Fruit fly (Drosophila melanogaster) whole organism, embryonic: ENCODE measurements around the gene Ubc7.

ENCODE experiments used
- Atf-2 ChIP-seq: fragments of 200-800 bp; sonication (Bioruptor generic); optimal IDR thresholded peaks from 2 replicates; lab custom pipeline; 2016; ENCODE audit warnings: missing biosample characterization, missing genetic modification characterization
- Atf6 ChIP-seq: fragments of 200-800 bp; sonication (Bioruptor generic); IDR thresholded peaks from 2 replicates; pipeline ENCODE4 v1.3.6; 2022; ENCODE audit warnings: missing biosample characterization, missing genetic modification characterization
- Awh ChIP-seq: fragments of 200-800 bp; sonication (Bioruptor generic); IDR thresholded peaks from 2 replicates; pipeline ENCODE4, ENCODE4 v1.3.6; 2022; ENCODE audit warnings: missing biosample characterization, missing genetic modification characterization
- CG11093 ChIP-seq: fragments of 200-800 bp; sonication (Bioruptor generic); IDR thresholded peaks from 3 replicates; pipeline ENCODE4 v1.3.6; 2022; ENCODE audit warnings: missing biosample characterization, missing genetic modification characterization
- CG15479 ChIP-seq: fragments of 200-800 bp; sonication (Bioruptor generic); optimal IDR thresholded peaks from 3 replicates; lab custom pipeline; 2019; ENCODE audit warnings: missing biosample characterization, mild to moderate bottlenecking, missing genetic modification characterization, moderate library complexity
- CG17385 ChIP-seq: fragments of 200-800 bp; sonication (Bioruptor generic); optimal IDR thresholded peaks from 3 replicates; lab custom pipeline; 2018; ENCODE audit warnings: missing biosample characterization, mild to moderate bottlenecking, missing genetic modification characterization
- CG2678 ChIP-seq: fragments of 200-800 bp; sonication (Bioruptor generic); optimal IDR thresholded peaks from 3 replicates; lab custom pipeline; 2019; ENCODE audit warnings: missing biosample characterization, mild to moderate bottlenecking, missing genetic modification characterization, moderate library complexity
- CG3065 ChIP-seq: fragments of 200-800 bp; sonication (Bioruptor generic); optimal IDR thresholded peaks from 2 replicates; lab custom pipeline; 2016; ENCODE audit warnings: missing biosample characterization, missing genetic modification characterization
- CG42726 ChIP-seq: fragments of 200-800 bp; sonication (Bioruptor generic); IDR thresholded peaks from 2 replicates; pipeline ENCODE4 v1.3.6; 2022; ENCODE audit warnings: missing biosample characterization, missing genetic modification characterization; ENCODE audit not compliant: partially characterized antibody
- CG4360 ChIP-seq: fragments of 200-800 bp; sonication (Bioruptor generic); IDR thresholded peaks from 2 replicates; pipeline ENCODE4 v1.3.6; 2022; ENCODE audit warnings: missing biosample characterization, missing genetic modification characterization
- CG4617 ChIP-seq: fragments of 200-800 bp; sonication (Bioruptor generic); optimal IDR thresholded peaks from 3 replicates; lab custom pipeline; 2016; ENCODE audit warnings: missing biosample characterization, missing genetic modification characterization, borderline replicate concordance
- CG6689 ChIP-seq: fragments of 200-800 bp; sonication (Bioruptor generic); IDR thresholded peaks from 2 replicates; pipeline ENCODE4 v1.3.6; 2022; ENCODE audit warnings: missing biosample characterization, missing genetic modification characterization
- CG8478 ChIP-seq: fragments of >200 bp; optimal IDR thresholded peaks from 2 replicates; lab custom pipeline; 2018
- Dfd ChIP-seq, 2 experiments: fragments of >200 bp; optimal IDR thresholded peaks; 2 replicates each; lab custom pipeline; 2017; ENCODE audit warnings: missing biosample characterization in 2 of 2, missing genetic modification characterization in 2 of 2
- Eip74EF ChIP-seq, 2 experiments: fragments of 200-800 bp in 1 of 2; fragments of >200 bp in 1 of 2; sonication (Bioruptor generic) in 1 of 2; optimal IDR thresholded peaks; 2 replicates each; lab custom pipeline; 2017 to 2019; ENCODE audit warnings: missing biosample characterization in 2 of 2, missing genetic modification characterization in 2 of 2, mild to moderate bottlenecking in 1 of 2, moderate library complexity in 1 of 2
- Ets97D ChIP-seq: fragments of 200-800 bp; sonication (Bioruptor generic); optimal IDR thresholded peaks from 3 replicates; lab custom pipeline; 2016; ENCODE audit warnings: missing biosample characterization, missing genetic modification characterization
- HLHmδ ChIP-seq: fragments of 200-800 bp; sonication (Bioruptor generic); optimal IDR thresholded peaks from 2 replicates; lab custom pipeline; 2018; ENCODE audit warnings: missing biosample characterization, mild to moderate bottlenecking, missing genetic modification characterization, moderate library complexity
- HmgD ChIP-seq: fragments of 200-800 bp; sonication (Bioruptor generic); optimal IDR thresholded peaks from 3 replicates; lab custom pipeline; 2016; ENCODE audit warnings: missing biosample characterization, missing genetic modification characterization
- Hr3 ChIP-seq: fragments of 200-800 bp; sonication (Bioruptor generic); optimal IDR thresholded peaks from 3 replicates; lab custom pipeline; 2016; ENCODE audit warnings: missing biosample characterization, missing genetic modification characterization
- Lpt ChIP-seq: fragments of >200 bp; optimal IDR thresholded peaks from 2 replicates; lab custom pipeline; 2018; ENCODE audit warnings: missing biosample characterization, missing genetic modification characterization
- Med ChIP-seq: fragments of 200-800 bp; sonication (Bioruptor generic); peaks from one replicate; lab custom pipeline; 2016; ENCODE audit warnings: missing biosample characterization, missing genetic modification characterization, mild to moderate bottlenecking, inconsistent platforms, moderate library complexity
- Pdp1 ChIP-seq, 2 experiments: fragments of 200-800 bp; sonication (Bioruptor generic); optimal IDR thresholded peaks; 3 replicates each; lab custom pipeline; 2016; ENCODE audit warnings: missing biosample characterization in 2 of 2, missing genetic modification characterization in 2 of 2, mild to moderate bottlenecking in 1 of 2, moderate library complexity in 1 of 2
- Scr ChIP-seq: fragments of 200-800 bp; sonication (Bioruptor generic); IDR thresholded peaks from 2 replicates; pipeline ENCODE4 v1.3.6; 2022; ENCODE audit warnings: missing biosample characterization, missing genetic modification characterization; ENCODE audit not compliant: partially characterized antibody
- Trl ChIP-seq, 3 experiments: fragments of >200 bp in 2 of 3; fragments of 200-800 bp in 1 of 3; sonication (Bioruptor generic) in 1 of 3; optimal IDR thresholded peaks; 2 replicates in 1 of 3; 3 replicates in 2 of 3; lab custom pipeline; 2016 to 2017; ENCODE audit warnings: missing biosample characterization in 1 of 3, missing genetic modification characterization in 1 of 3
- Vsx1 ChIP-seq: fragments of 200-800 bp; sonication (Bioruptor generic); optimal IDR thresholded peaks from 2 replicates; lab custom pipeline; 2017; ENCODE audit warnings: missing biosample characterization, mild to moderate bottlenecking, missing genetic modification characterization, missing genetic modification reagents
- al ChIP-seq: fragments of 200-800 bp; sonication (Bioruptor generic); IDR thresholded peaks from 2 replicates; pipeline ENCODE4 v1.3.6; 2022; ENCODE audit warnings: missing biosample characterization, missing genetic modification characterization
- bsh ChIP-seq, 2 experiments: fragments of 200-800 bp; sonication (Bioruptor generic); optimal IDR thresholded peaks; 2 replicates each; lab custom pipeline; 2017 to 2018; ENCODE audit warnings: mild to moderate bottlenecking in 2 of 2, missing biosample characterization in 2 of 2, missing genetic modification characterization in 2 of 2, moderate library complexity in 1 of 2
- cg ChIP-seq: fragments of 200-800 bp; sonication (Bioruptor generic); optimal IDR thresholded peaks from 3 replicates; lab custom pipeline; 2019; ENCODE audit warnings: missing biosample characterization, mild to moderate bottlenecking, missing genetic modification characterization, moderate library complexity
- chn ChIP-seq: fragments of 200-800 bp; sonication (Bioruptor generic); optimal IDR thresholded peaks from 2 replicates; lab custom pipeline; 2016; ENCODE audit warnings: missing biosample characterization, missing genetic modification characterization
- ci ChIP-seq: fragments of 200-800 bp; sonication (Bioruptor generic); IDR thresholded peaks from 3 replicates; pipeline ENCODE4 v1.3.6; 2022; ENCODE audit warnings: missing biosample characterization, missing genetic modification characterization
- croc ChIP-seq: fragments of 200-800 bp; sonication (Bioruptor generic); conservative IDR thresholded peaks from 3 replicates; pipeline ENCODE4 v1.3.6; 2022; ENCODE audit warnings: missing biosample characterization, missing genetic modification characterization
- crol ChIP-seq: fragments of 200-800 bp; sonication (Bioruptor generic); IDR thresholded peaks from 2 replicates; pipeline ENCODE4 v1.3.6; 2022; ENCODE audit warnings: missing biosample characterization, missing genetic modification characterization
- dm ChIP-seq: fragments of 200-800 bp; sonication (Bioruptor generic); optimal IDR thresholded peaks from 3 replicates; lab custom pipeline; 2016; ENCODE audit warnings: missing biosample characterization, missing genetic modification characterization
- fd96Cb ChIP-seq: fragments of 200-800 bp; sonication (Bioruptor generic); optimal IDR thresholded peaks from 2 replicates; lab custom pipeline; 2018; ENCODE audit warnings: missing biosample characterization, mild to moderate bottlenecking, missing genetic modification characterization, moderate library complexity
- fu2 ChIP-seq: fragments of 200-800 bp; sonication (Bioruptor generic); optimal IDR thresholded peaks from 2 replicates; lab custom pipeline; 2016; ENCODE audit warnings: missing biosample characterization, missing genetic modification characterization
- gcm ChIP-seq: fragments of 200-800 bp; sonication (Bioruptor generic); optimal IDR thresholded peaks from 2 replicates; lab custom pipeline; 2019; ENCODE audit warnings: missing biosample characterization, mild to moderate bottlenecking, missing genetic modification characterization, moderate library complexity
- gsb ChIP-seq: fragments of 200-800 bp; sonication (Bioruptor generic); IDR thresholded peaks from 2 replicates; pipeline ENCODE4 v1.3.6; 2022; ENCODE audit warnings: missing biosample characterization, missing genetic modification characterization
- hkb ChIP-seq, 2 experiments: fragments of 200-800 bp in 1 of 2; fragments of >200 bp in 1 of 2; sonication (Bioruptor generic) in 1 of 2; IDR thresholded peaks in 1 of 2; optimal IDR thresholded peaks in 1 of 2; 2 replicates each; pipeline versions ENCODE4 v1.3.6 to Lab custom; 2017 to 2022; ENCODE audit warnings: missing biosample characterization in 1 of 2, missing genetic modification characterization in 1 of 2
- insv ChIP-seq, 2 experiments: fragments of 200-800 bp; sonication (Bioruptor generic); optimal IDR thresholded peaks; 3 replicates each; lab custom pipeline; 2016 to 2018; ENCODE audit warnings: missing biosample characterization in 2 of 2, missing genetic modification characterization in 2 of 2
- kay ChIP-seq: fragments of 200-800 bp; sonication (Bioruptor generic); optimal IDR thresholded peaks from 2 replicates; lab custom pipeline; 2016; ENCODE audit warnings: missing biosample characterization, missing genetic modification characterization
- knrl ChIP-seq: fragments of 200-800 bp; sonication (Bioruptor generic); IDR thresholded peaks from 3 replicates; pipeline ENCODE4 v1.3.6; 2022; ENCODE audit warnings: missing biosample characterization, missing genetic modification characterization; ENCODE audit not compliant: partially characterized antibody
- lola ChIP-seq, 3 experiments: fragments of >200 bp in 2 of 3; fragments of 200-800 bp in 1 of 3; sonication (Bioruptor generic) in 1 of 3; optimal IDR thresholded peaks; 2 replicates each; lab custom pipeline; 2017 to 2019; ENCODE audit warnings: missing biosample characterization in 3 of 3, missing genetic modification characterization in 3 of 3, mild to moderate bottlenecking in 1 of 3, moderate library complexity in 1 of 3
- maf-S ChIP-seq: fragments of 200-800 bp; sonication (Bioruptor generic); optimal IDR thresholded peaks from 2 replicates; lab custom pipeline; 2016; ENCODE audit warnings: missing biosample characterization, missing genetic modification characterization
- pros ChIP-seq: fragments of 200-800 bp; sonication (Bioruptor generic); optimal IDR thresholded peaks from 3 replicates; lab custom pipeline; 2019; ENCODE audit warnings: missing biosample characterization, mild to moderate bottlenecking, missing genetic modification characterization, moderate library complexity
- psq ChIP-seq: fragments of 200-800 bp; sonication (Bioruptor generic); optimal IDR thresholded peaks from 2 replicates; lab custom pipeline; 2017; ENCODE audit warnings: missing biosample characterization, missing genetic modification characterization
- stwl ChIP-seq: fragments of 200-800 bp; sonication (Bioruptor generic); optimal IDR thresholded peaks from 3 replicates; lab custom pipeline; 2018; ENCODE audit warnings: missing biosample characterization, mild to moderate bottlenecking, missing genetic modification characterization, moderate library complexity
- sug ChIP-seq: fragments of 200-800 bp; optimal IDR thresholded peaks from 2 replicates; lab custom pipeline; 2019; ENCODE audit warnings: missing biosample characterization, mild to moderate bottlenecking, missing genetic modification characterization, moderate library complexity
- tll ChIP-seq, 2 experiments: fragments of 200-800 bp in 1 of 2; fragments of >200 bp in 1 of 2; sonication (Bioruptor generic) in 1 of 2; optimal IDR thresholded peaks; 2 replicates each; lab custom pipeline; 2017 to 2019; ENCODE audit warnings: missing biosample characterization in 2 of 2, missing genetic modification characterization in 2 of 2, mild to moderate bottlenecking in 1 of 2, moderate library complexity in 1 of 2
- vnd ChIP-seq: fragments of 200-800 bp; sonication (Bioruptor generic); IDR thresholded peaks from 3 replicates; pipeline ENCODE4 v1.3.6; 2022; ENCODE audit warnings: missing biosample characterization, missing genetic modification characterization; ENCODE audit not compliant: partially characterized antibody

The Ubc7 gene

DNA sequence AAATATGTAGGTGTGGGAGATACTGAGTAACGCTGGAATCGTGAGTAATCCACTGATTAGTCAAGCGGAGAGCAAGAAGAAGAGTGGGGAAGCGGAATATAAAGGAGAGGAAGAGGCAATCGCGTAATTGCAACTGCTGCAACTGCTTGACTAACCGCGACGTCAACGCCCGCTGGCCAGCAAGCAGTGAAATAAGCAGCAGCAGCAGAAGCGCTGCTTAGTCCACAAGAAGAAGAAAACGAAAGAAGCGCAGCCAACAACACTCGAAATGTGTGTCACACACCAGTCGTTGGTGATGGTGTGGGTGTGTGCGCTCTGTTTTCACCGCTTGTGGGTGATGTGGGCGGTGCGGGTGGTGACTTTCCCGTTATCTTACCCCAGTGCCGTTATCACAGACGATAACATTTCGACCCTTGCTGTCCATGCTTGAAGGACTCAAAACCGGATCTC is 40.5 kb upstream of the Ubc7 start:
- TF ChIP-seq gsb (GFP tag; lab: Robert Waterston, UW) (no peak), fd96Cb (tag; lab: Kevin White, UChicago) (no peak), bsh (GFP tag; optimal IDR thresholded peaks at IDR 0.05; lab: Kevin White, UChicago) (no peak), Ets97D (GFP tag; lab: Kevin White, UChicago) (peak; percentile 24), maf-S (GFP tag; lab: Kevin White, UChicago) (no peak), psq (GFP tag; lab: Kevin White, UChicago) (peak; percentile 75), hkb (optimal IDR thresholded peaks at IDR 0.05; lab: Kevin White, UChicago) (no peak), hkb (GFP tag; IDR thresholded peaks at IDR 0.05; lab: Robert Waterston, UW) (no peak), Trl (optimal IDR thresholded peaks at IDR 0.05; lab: Kevin White, UChicago) (peak; percentile 26), Trl (GFP tag; optimal IDR thresholded peaks at IDR 0.05; lab: Kevin White, UChicago) (no peak), pros (peak; percentile 93), CG2678 (tag; lab: Kevin White, UChicago) (no peak), Hr3 (peak; percentile 10), CG3065 (GFP tag; lab: Kevin White, UChicago) (no peak), CG15479 (GFP tag; lab: Kevin White, UChicago) (peak; percentile 99), fu2 (GFP tag; lab: Kevin White, UChicago) (no peak), Eip74EF (GFP tag; optimal IDR thresholded peaks at IDR 0.05; lab: Kevin White, UChicago) (peak in 1 of 2 experiments; percentile 97), Lpt (GFP tag; lab: Kevin White, UChicago) (peak; percentile 9), Awh (GFP tag; lab: Robert Waterston, UW) (no peak), gcm (GFP tag; lab: Kevin White, UChicago) (no peak), cg (GFP tag; lab: Kevin White, UChicago) (peak; percentile 77), stwl (tag; lab: Kevin White, UChicago) (peak; percentile 48), Dfd (GFP tag; optimal IDR thresholded peaks at IDR 0.05; lab: Kevin White, UChicago) (peak in 1 of 2 experiments; percentile 86), tll (GFP tag; optimal IDR thresholded peaks at IDR 0.05; lab: Kevin White, UChicago) (peak in 1 of 2 experiments; percentile 45), CG8478 (lab: Kevin White, UChicago) (peak; percentile 84), Vsx1 (no peak), Pdp1 (GFP tag; optimal IDR thresholded peaks at IDR 0.05; lab: Kevin White, UChicago) (peak in 1 of 2 experiments; percentile 85), Scr (GFP tag; lab: Robert Waterston, UW) (no peak), CG4617 (no peak), al (GFP tag; lab: Robert Waterston, UW) (no peak), CG4360 (peak; percentile 35; the same call in 1 of the 2 replicates), chn (GFP tag; lab: Kevin White, UChicago) (peak; percentile 31), ci (peak; percentile 36; the same call in 2 of the 3 replicates), insv (GFP tag; optimal IDR thresholded peaks at IDR 0.05; lab: Kevin White, UChicago) (no peak), CG6689 (no peak), croc (GFP tag; lab: Robert Waterston, UW) (no peak), CG42726 (GFP tag; lab: Robert Waterston, UW) (0 out of 2 replicates have a peak, but pooled peaks have one; percentile 43), CG17385 (GFP tag; lab: Kevin White, UChicago) (peak; percentile 97), Atf-2 (no peak), vnd (GFP tag; lab: Robert Waterston, UW) (no peak), knrl (GFP tag; lab: Robert Waterston, UW) (peak; percentile 53; the same call in 2 of the 3 replicates), dm (GFP tag; lab: Kevin White, UChicago) (no peak), kay (GFP tag; lab: Kevin White, UChicago) (peak; percentile 88), Med (GFP tag; lab: Kevin White, UChicago) (peak; percentile 11), sug (peak; percentile 26), Atf6 (GFP tag; lab: Robert Waterston, UW) (no peak), lola (GFP tag; optimal IDR thresholded peaks at IDR 0.05; lab: Kevin White, UChicago) (no peak), CG11093 (GFP tag; lab: Robert Waterston, UW) (no peak), crol (GFP tag; lab: Robert Waterston, UW) (peak; percentile 90), HmgD (peak; percentile 46), HLHmδ (GFP tag; lab: Kevin White, UChicago) (no peak)
